Worm (Caenorhabditis elegans) whole organism, midembryonic: ENCODE measurements around the gene ZK380.4.

ENCODE experiments used
- T22C8.4 ChIP-seq: fragments of 200-800 bp; sonication (Bioruptor generic); IDR thresholded peaks from 2 replicates; pipeline ENCODE4 v1.3.6; 2022; ENCODE audit warnings: missing genetic modification characterization, missing compliant biosample characterization
- flt-1 ChIP-seq: fragments of 200-800 bp; sonication (Bioruptor generic); IDR thresholded peaks from 2 replicates; pipeline ENCODE4 v1.3.6; 2022; ENCODE audit warnings: missing genetic modification characterization, missing compliant biosample characterization
- ref-1 ChIP-seq: fragments of 200-800 bp; sonication (Bioruptor generic); conservative IDR thresholded peaks from 2 replicates; pipeline ENCODE4 v1.3.6; 2022; ENCODE audit warnings: missing genetic modification reagents, missing genetic modification characterization, missing compliant biosample characterization
- tab-1 ChIP-seq: fragments of 200-800 bp; sonication (Bioruptor generic); IDR thresholded peaks from 2 replicates; pipeline ENCODE4 v1.3.6; 2022; ENCODE audit warnings: missing genetic modification characterization, missing compliant biosample characterization
- ztf-23 ChIP-seq: fragments of 200-800 bp; sonication (Bioruptor generic); IDR thresholded peaks from 2 replicates; pipeline ENCODE4 v1.3.6; 2022; ENCODE audit warnings: missing genetic modification reagents, missing genetic modification characterization, missing compliant biosample characterization

DNA sequence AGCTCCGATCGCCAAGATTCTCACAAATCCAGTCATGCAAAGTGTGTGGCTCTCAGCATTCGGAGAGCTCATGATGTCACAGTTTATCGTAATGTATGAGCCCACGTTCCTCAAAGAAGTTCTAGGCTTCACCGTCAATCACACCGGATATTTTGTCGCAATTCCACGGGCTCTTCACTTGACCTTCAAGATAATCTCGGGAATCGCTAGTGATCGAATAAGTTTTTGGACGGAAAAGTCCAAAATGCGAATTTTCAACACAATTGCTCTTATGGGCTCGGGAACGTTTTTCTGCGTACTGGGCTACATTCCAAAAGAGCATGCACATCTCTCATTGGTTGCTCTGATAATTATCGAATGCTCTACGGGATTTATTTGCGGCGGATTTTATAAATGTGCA, 28.7 kb downstream of the ZK380.4 start:
- TF ChIP-seq T22C8.4 (GFP tag; lab: Robert Waterston, UW) (no peak), tab-1 (no peak), ztf-23 (GFP tag; lab: Robert Waterston, UW) (no peak), flt-1 (no peak), ref-1 (GFP tag; lab: Robert Waterston, UW) (no peak)
